Fruit fly (Drosophila melanogaster) whole organism, embryonic: ENCODE measurements around the gene Moca-cyp.

Experiments
- Aef1 ChIP-seq: fragments of 200-800 bp; sonication (Bioruptor generic); IDR thresholded peaks from 3 replicates; pipeline ENCODE4 v1.3.6; 2022; ENCODE audit warnings: missing biosample characterization, missing genetic modification characterization
- CG10366 ChIP-seq: fragments of 200-800 bp; sonication (Bioruptor generic); IDR thresholded peaks from 2 replicates; pipeline ENCODE4 v1.3.6; 2022; ENCODE audit warnings: missing biosample characterization, missing genetic modification characterization
- CG10543 ChIP-seq: fragments of 200-800 bp; sonication (Bioruptor generic); optimal IDR thresholded peaks from 3 replicates; lab custom pipeline; 2017; ENCODE audit warnings: missing biosample characterization, mild to moderate bottlenecking, missing genetic modification characterization, moderate library complexity
- CG12391 ChIP-seq: fragments of 200-800 bp; sonication (Bioruptor generic); optimal IDR thresholded peaks from 3 replicates; lab custom pipeline; 2018; ENCODE audit warnings: missing biosample characterization, mild to moderate bottlenecking, missing genetic modification characterization, moderate library complexity
- CG13287 ChIP-seq: fragments of 200-800 bp; sonication (Bioruptor generic); IDR thresholded peaks from 2 replicates; pipeline ENCODE4 v1.3.6; 2022; ENCODE audit warnings: missing biosample characterization, missing genetic modification characterization; ENCODE audit not compliant: partially characterized antibody
- CG13296 ChIP-seq: fragments of 200-800 bp; sonication (Bioruptor generic); optimal IDR thresholded peaks from 3 replicates; lab custom pipeline; 2018; ENCODE audit warnings: missing biosample characterization, mild to moderate bottlenecking, missing genetic modification characterization
- CG13424 ChIP-seq: fragments of 200-800 bp; sonication (Bioruptor generic); optimal IDR thresholded peaks from 2 replicates; lab custom pipeline; 2019; ENCODE audit warnings: missing biosample characterization, mild to moderate bottlenecking, missing genetic modification characterization, moderate library complexity
- CG13775 ChIP-seq: fragments of 200-800 bp; sonication (Bioruptor generic); optimal IDR thresholded peaks from 3 replicates; lab custom pipeline; 2017; ENCODE audit warnings: missing biosample characterization, mild to moderate bottlenecking, missing genetic modification characterization
- CG14965 ChIP-seq: fragments of 200-800 bp; sonication (Bioruptor generic); optimal IDR thresholded peaks from 2 replicates; lab custom pipeline; 2016; ENCODE audit warnings: missing biosample characterization, missing genetic modification characterization, borderline replicate concordance
- CG18476 ChIP-seq: fragments of 200-800 bp; sonication (Bioruptor generic); optimal IDR thresholded peaks from 2 replicates; lab custom pipeline; 2016; ENCODE audit warnings: missing biosample characterization, mild to moderate bottlenecking, missing genetic modification characterization
- CG30431 ChIP-seq: fragments of 200-800 bp; sonication (Bioruptor generic); optimal IDR thresholded peaks from 2 replicates; lab custom pipeline; 2017; ENCODE audit warnings: missing biosample characterization, missing genetic modification characterization
- CG3838 ChIP-seq: fragments of 200-800 bp; sonication (Bioruptor generic); optimal IDR thresholded peaks from 3 replicates; lab custom pipeline; 2016; ENCODE audit warnings: missing biosample characterization, missing genetic modification characterization
- CG4707 ChIP-seq: fragments of 200-800 bp; sonication (Bioruptor generic); optimal IDR thresholded peaks from 2 replicates; lab custom pipeline; 2018; ENCODE audit warnings: missing biosample characterization, mild to moderate bottlenecking, missing genetic modification characterization, moderate library complexity
- CG4854 ChIP-seq: fragments of 200-800 bp; sonication (Bioruptor generic); optimal IDR thresholded peaks from 2 replicates; lab custom pipeline; 2016; ENCODE audit warnings: missing biosample characterization, missing genetic modification characterization, inconsistent platforms
- CG6254 ChIP-seq: fragments of 200-800 bp; sonication (Bioruptor generic); optimal IDR thresholded peaks from 3 replicates; lab custom pipeline; 2017; ENCODE audit warnings: mild to moderate bottlenecking, missing biosample characterization, missing genetic modification reagents, missing genetic modification characterization
- CG7372 ChIP-seq: fragments of 200-800 bp; sonication (Bioruptor generic); IDR thresholded peaks from 2 replicates; pipeline ENCODE4 v1.3.6; 2022; ENCODE audit warnings: missing biosample characterization, missing genetic modification characterization
- CG7928 ChIP-seq: fragments of 200-800 bp; sonication (Bioruptor generic); optimal IDR thresholded peaks from 2 replicates; lab custom pipeline; 2017; ENCODE audit warnings: missing biosample characterization, mild to moderate bottlenecking, missing genetic modification characterization
- CG7963 ChIP-seq: fragments of 200-800 bp; sonication (Bioruptor generic); IDR thresholded peaks from 3 replicates; pipeline ENCODE4 v1.3.6; 2022; ENCODE audit warnings: missing biosample characterization, missing genetic modification characterization; ENCODE audit not compliant: partially characterized antibody
- CG7987 ChIP-seq: fragments of 200-800 bp; sonication (Bioruptor generic); optimal IDR thresholded peaks from 2 replicates; lab custom pipeline; 2018; ENCODE audit warnings: missing biosample characterization, mild to moderate bottlenecking, missing genetic modification characterization, moderate library complexity
- CG8089 ChIP-seq: fragments of 200-800 bp; sonication (Bioruptor generic); optimal IDR thresholded peaks from 3 replicates; lab custom pipeline; 2016; ENCODE audit warnings: missing biosample characterization, missing genetic modification characterization
- Deaf1 ChIP-seq: fragments of 200-800 bp; optimal IDR thresholded peaks from 3 replicates; lab custom pipeline; 2019; ENCODE audit warnings: missing biosample characterization, mild to moderate bottlenecking, missing genetic modification characterization, moderate library complexity
- Dp ChIP-seq: fragments of 200-800 bp; sonication (Bioruptor generic); optimal IDR thresholded peaks from 2 replicates; lab custom pipeline; 2018; ENCODE audit warnings: missing biosample characterization, mild to moderate bottlenecking, missing genetic modification characterization, moderate library complexity
- Ets65A ChIP-seq: fragments of 200-800 bp; sonication (Bioruptor generic); peaks from one replicate; lab custom pipeline; 2016; ENCODE audit warnings: missing biosample characterization, missing genetic modification characterization
- Fer3 ChIP-seq: fragments of 200-800 bp; sonication (Bioruptor generic); optimal IDR thresholded peaks from 2 replicates; lab custom pipeline; 2018; ENCODE audit warnings: missing biosample characterization, mild to moderate bottlenecking, missing genetic modification characterization, moderate library complexity
- H2.0 ChIP-seq: fragments of 200-800 bp; sonication (Bioruptor generic); IDR thresholded peaks from 2 replicates; pipeline ENCODE4 v1.3.6; 2022; ENCODE audit warnings: missing biosample characterization, missing genetic modification characterization
- Hand ChIP-seq: fragments of 200-800 bp; sonication (Bioruptor generic); optimal IDR thresholded peaks from 2 replicates; lab custom pipeline; 2017; ENCODE audit warnings: mild to moderate bottlenecking, missing biosample characterization, missing genetic modification reagents, missing genetic modification characterization
- Hey ChIP-seq: fragments of 200-800 bp; sonication (Bioruptor generic); optimal IDR thresholded peaks from 3 replicates; lab custom pipeline; 2018; ENCODE audit warnings: missing biosample characterization, mild to moderate bottlenecking, missing genetic modification characterization
- Hr3 ChIP-seq: fragments of 200-800 bp; sonication (Bioruptor generic); optimal IDR thresholded peaks from 3 replicates; lab custom pipeline; 2016; ENCODE audit warnings: missing biosample characterization, missing genetic modification characterization
- Mes4 ChIP-seq: fragments of 200-800 bp; sonication (Bioruptor generic); optimal IDR thresholded peaks from 2 replicates; lab custom pipeline; 2016; ENCODE audit warnings: missing biosample characterization, missing genetic modification characterization
- Oli ChIP-seq: fragments of 200-800 bp; sonication (Bioruptor generic); optimal IDR thresholded peaks from 2 replicates; lab custom pipeline; 2018; ENCODE audit warnings: missing biosample characterization, mild to moderate bottlenecking, missing genetic modification characterization, moderate library complexity
- Poxn ChIP-seq: fragments of 200-800 bp; sonication (Bioruptor generic); IDR thresholded peaks from 2 replicates; pipeline ENCODE4 v1.3.6; 2022; ENCODE audit warnings: missing biosample characterization, missing genetic modification characterization
- Ptx1 ChIP-seq: fragments of 200-800 bp; sonication (Bioruptor generic); IDR thresholded peaks from 2 replicates; pipeline ENCODE4 v1.3.6; 2022; ENCODE audit warnings: missing biosample characterization, missing genetic modification characterization
- Six4 ChIP-seq: fragments of 200-800 bp; sonication (Bioruptor generic); optimal IDR thresholded peaks from 2 replicates; lab custom pipeline; 2016; ENCODE audit warnings: missing biosample characterization, missing genetic modification characterization
- YL-1 ChIP-seq: fragments of 200-800 bp; sonication (Bioruptor generic); optimal IDR thresholded peaks from 3 replicates; lab custom pipeline; 2017; ENCODE audit warnings: missing biosample characterization, mild to moderate bottlenecking, missing genetic modification characterization
- ash1 ChIP-seq: fragments of 200-800 bp; sonication (Bioruptor generic); optimal IDR thresholded peaks from 2 replicates; lab custom pipeline; 2018; ENCODE audit warnings: missing biosample characterization, mild to moderate bottlenecking, missing genetic modification characterization
- btn ChIP-seq: fragments of 200-800 bp; sonication (Bioruptor generic); optimal IDR thresholded peaks from 2 replicates; lab custom pipeline; 2016; ENCODE audit warnings: missing biosample characterization, missing genetic modification characterization
- chinmo ChIP-seq: fragments of 200-800 bp; sonication (Bioruptor generic); IDR thresholded peaks from 4 replicates; pipeline ENCODE4 v1.3.6; 2022; ENCODE audit warnings: missing biosample characterization, missing genetic modification characterization; ENCODE audit not compliant: partially characterized antibody
- crp ChIP-seq, 2 experiments: fragments of 200-800 bp; sonication (Bioruptor generic); optimal IDR thresholded peaks; 2 replicates in 1 of 2; 3 replicates in 1 of 2; lab custom pipeline; 2017; ENCODE audit warnings: missing biosample characterization in 2 of 2, missing genetic modification characterization in 2 of 2, mild to moderate bottlenecking in 1 of 2, moderate library complexity in 1 of 2
- dimm ChIP-seq: fragments of 200-800 bp; sonication (Bioruptor generic); IDR thresholded peaks from 2 replicates; pipeline ENCODE4 v1.3.6; 2022; ENCODE audit warnings: missing biosample characterization, missing genetic modification characterization
- eve ChIP-seq, 2 experiments: fragments of >200 bp; optimal IDR thresholded peaks; 2 replicates each; lab custom pipeline; 2017; ENCODE audit warnings: missing biosample characterization in 2 of 2, missing genetic modification characterization in 2 of 2
- ind ChIP-seq: fragments of 200-800 bp; sonication (Bioruptor generic); optimal IDR thresholded peaks from 3 replicates; lab custom pipeline; 2016; ENCODE audit warnings: missing biosample characterization, missing genetic modification characterization
- inv ChIP-seq: fragments of 200-800 bp; sonication (Bioruptor generic); IDR thresholded peaks from 2 replicates; pipeline ENCODE4 v1.3.6; 2022; ENCODE audit warnings: missing biosample characterization, missing genetic modification characterization; ENCODE audit not compliant: partially characterized antibody
- shn ChIP-seq: fragments of 200-800 bp; sonication (Bioruptor generic); optimal IDR thresholded peaks from 3 replicates; lab custom pipeline; 2016; ENCODE audit warnings: missing biosample characterization, missing genetic modification characterization
- sim ChIP-seq: fragments of 200-800 bp; sonication (Bioruptor generic); IDR thresholded peaks from 2 replicates; pipeline ENCODE4 v1.3.6; 2022; ENCODE audit warnings: missing biosample characterization, missing genetic modification characterization
- sug ChIP-seq: fragments of 200-800 bp; optimal IDR thresholded peaks from 2 replicates; lab custom pipeline; 2019; ENCODE audit warnings: missing biosample characterization, mild to moderate bottlenecking, missing genetic modification characterization, moderate library complexity
- tin ChIP-seq: fragments of 200-800 bp; sonication (Bioruptor generic); optimal IDR thresholded peaks from 3 replicates; lab custom pipeline; 2016; ENCODE audit warnings: missing biosample characterization, missing genetic modification characterization
- vnd ChIP-seq: fragments of 200-800 bp; sonication (Bioruptor generic); IDR thresholded peaks from 3 replicates; pipeline ENCODE4 v1.3.6; 2022; ENCODE audit warnings: missing biosample characterization, missing genetic modification characterization; ENCODE audit not compliant: partially characterized antibody
- vvl ChIP-seq: fragments of 200-800 bp; sonication (Bioruptor generic); IDR thresholded peaks from 2 replicates; pipeline ENCODE4 v1.3.6; 2022; ENCODE audit warnings: missing biosample characterization, missing genetic modification characterization

Moca-cyp gene

DNA sequence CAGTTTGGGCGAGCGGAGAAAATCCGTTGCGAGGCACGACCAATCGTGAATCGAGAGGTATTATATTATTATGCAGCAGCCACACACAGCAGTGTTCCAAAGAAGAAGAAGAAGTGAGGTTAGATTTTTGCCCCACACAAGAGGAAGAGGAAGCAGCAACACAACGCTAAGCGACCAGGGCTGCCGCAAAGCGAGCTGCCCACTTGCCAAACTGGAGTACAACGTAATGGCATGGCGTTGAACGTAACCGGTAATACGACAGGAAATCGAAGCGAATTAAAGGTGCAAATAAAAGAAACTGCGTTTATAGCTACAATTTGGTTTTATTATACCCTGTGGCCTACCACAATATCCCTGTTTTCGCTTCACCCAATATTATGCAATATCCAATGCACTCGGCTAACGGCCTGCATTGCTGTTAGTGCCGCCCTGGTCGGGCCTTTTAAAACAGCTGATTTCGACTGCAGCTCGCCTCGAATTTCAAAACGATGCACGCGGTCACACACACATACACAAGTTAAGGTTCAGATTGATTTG lies 4.6 kb upstream of the Moca-cyp start (continued):
- peak; percentile 59 for TF ChIP-seq H2.0 (GFP tag; lab: Robert Waterston, UW)
- TF ChIP-seq CG30431 (GFP tag; lab: Kevin White, UChicago): peak; percentile 41
- TF ChIP-seq Hr3: peak; percentile 70
- TF ChIP-seq CG4707 (GFP tag; lab: Kevin White, UChicago): no peak
- peak; percentile 80 for TF ChIP-seq shn (GFP tag; lab: Kevin White, UChicago)
- TF ChIP-seq CG7963: 0 out of 3 replicates have a peak, but pooled peaks have one; percentile 21
- TF ChIP-seq Hey (tag; lab: Kevin White, UChicago): peak; percentile 59
- TF ChIP-seq CG13296: peak; percentile 76
- TF ChIP-seq sim (GFP tag; lab: Robert Waterston, UW): 0 out of 2 replicates have a peak, but pooled peaks have one; percentile 9
- TF ChIP-seq Aef1 (GFP tag; lab: Robert Waterston, UW): peak; percentile 45; the same call in 2 of the 3 replicates
- TF ChIP-seq Dp (GFP tag; lab: Kevin White, UChicago): no peak
- TF ChIP-seq CG13287: peak; percentile 15; the same call in 1 of the 2 replicates
- peak; percentile 54 for TF ChIP-seq btn
- peak; percentile 96 for TF ChIP-seq Ets65A (GFP tag; lab: Kevin White, UChicago)
- peak; percentile 92; the same call in 3 of the 4 replicates for TF ChIP-seq chinmo (GFP tag; lab: Robert Waterston, UW)
- peak; percentile 32 for TF ChIP-seq CG4854 (GFP tag; lab: Kevin White, UChicago)
- peak; percentile 69 for TF ChIP-seq Fer3 (tag; lab: Kevin White, UChicago)
- peak; percentile 70 for TF ChIP-seq CG8089 (GFP tag; lab: Kevin White, UChicago)
- TF ChIP-seq Poxn (GFP tag; lab: Robert Waterston, UW): peak; percentile 42; the same call in 1 of the 2 replicates
- no peak for TF ChIP-seq vnd (GFP tag; lab: Robert Waterston, UW)
- TF ChIP-seq Six4 (GFP tag; lab: Kevin White, UChicago): peak; percentile 82
- TF ChIP-seq tin (GFP tag; lab: Kevin White, UChicago): peak; percentile 68
- peak; percentile 57 for TF ChIP-seq CG10366 (GFP tag; lab: Robert Waterston, UW)
- peak; percentile 81 for TF ChIP-seq Mes4 (GFP tag; lab: Kevin White, UChicago)
- TF ChIP-seq CG18476 (GFP tag; lab: Kevin White, UChicago): peak; percentile 57
- peak; percentile 99 for TF ChIP-seq CG7928 (GFP tag; lab: Kevin White, UChicago)
- peak; percentile 57 for TF ChIP-seq CG7987 (GFP tag; lab: Kevin White, UChicago)
- peak; percentile 78 for TF ChIP-seq CG12391 (tag; lab: Kevin White, UChicago)
- peak; percentile 68 for TF ChIP-seq ash1
- TF ChIP-seq CG7372: peak; percentile 68
- peak; percentile 78 for TF ChIP-seq CG13424
- peak; percentile 73 for TF ChIP-seq vvl (GFP tag; lab: Robert Waterston, UW)
- TF ChIP-seq CG6254 (GFP tag; lab: Kevin White, UChicago): no peak
- peak; percentile 87 for TF ChIP-seq CG10543
- peak; percentile 83 for TF ChIP-seq CG13775
- peak in 1 of 2 experiments; percentile 41 for TF ChIP-seq eve (GFP tag; optimal IDR thresholded peaks at IDR 0.05; lab: Kevin White, UChicago)
- TF ChIP-seq dimm (GFP tag; lab: Robert Waterston, UW): no peak
- TF ChIP-seq CG14965 (GFP tag; lab: Kevin White, UChicago): peak; percentile 20
- peak; percentile 63 for TF ChIP-seq Hand (GFP tag; lab: Kevin White, UChicago)
- peak; percentile 41; the same call in 1 of the 2 replicates for TF ChIP-seq inv (GFP tag; lab: Robert Waterston, UW)
- TF ChIP-seq Ptx1 (GFP tag; lab: Robert Waterston, UW): peak; percentile 74
- TF ChIP-seq crp (GFP tag; optimal IDR thresholded peaks at IDR 0.05; lab: Kevin White, UChicago): peak; percentile 73 to 93
- TF ChIP-seq Oli: peak; percentile 74
- peak; percentile 90 for TF ChIP-seq YL-1
- peak; percentile 24 for TF ChIP-seq CG3838
- peak; percentile 75 for TF ChIP-seq ind (GFP tag; lab: Kevin White, UChicago)
- TF ChIP-seq Deaf1 (tag; lab: Kevin White, UChicago): peak; percentile 35
- peak; percentile 81 for TF ChIP-seq sug
